Worm (Caenorhabditis elegans) whole organism, late embryonic: ENCODE data around the gene clec-38.

Experiments used
- ama-1 ChIP-seq: fragments of 150-350 bp; optimal IDR thresholded peaks from 2 replicates; lab custom pipeline; 2014
- ceh-19 ChIP-seq: fragments of 200-800 bp; sonication (Bioruptor generic); optimal IDR thresholded peaks from 2 replicates; lab custom pipeline; 2018; ENCODE audit warnings: mild to moderate bottlenecking, missing genetic modification characterization, missing compliant biosample characterization
- ceh-34 ChIP-seq: sonication (generic microtip); optimal IDR thresholded peaks from 2 replicates; lab custom pipeline; 2016; ENCODE audit warnings: mild to moderate bottlenecking, missing genetic modification characterization, missing compliant biosample characterization
- ets-4 ChIP-seq: sonication (generic microtip); optimal IDR thresholded peaks from 2 replicates; lab custom pipeline; 2016; ENCODE audit warnings: missing genetic modification characterization, missing compliant biosample characterization
- fkh-10 ChIP-seq: fragments of 150-350 bp; optimal IDR thresholded peaks from 2 replicates; lab custom pipeline; 2014; ENCODE audit warnings: missing biosample characterization, missing genetic modification reagents, missing genetic modification characterization
- hlh-30 ChIP-seq: sonication (generic microtip); optimal IDR thresholded peaks from 2 replicates; lab custom pipeline; 2017; ENCODE audit warnings: antibody characterized with exemption, missing genetic modification characterization, missing compliant biosample characterization; ENCODE audit not compliant: insufficient read depth
- lin-11 ChIP-seq: fragments of 200-800 bp; sonication (Bioruptor generic); optimal IDR thresholded peaks from 2 replicates; lab custom pipeline; 2018; ENCODE audit warnings: mild to moderate bottlenecking, missing genetic modification characterization, missing compliant biosample characterization
- nfya-1 ChIP-seq: sonication (generic microtip); optimal IDR thresholded peaks from 2 replicates; lab custom pipeline; 2017; ENCODE audit warnings: missing genetic modification characterization, mild to moderate bottlenecking, missing compliant biosample characterization, antibody characterized with exemption, moderate library complexity
- nhr-11 ChIP-seq: fragments of 150-350 bp; optimal IDR thresholded peaks from 2 replicates; lab custom pipeline; 2014; ENCODE audit warnings: missing biosample characterization, missing genetic modification characterization
- pqm-1 ChIP-seq: sonication (generic microtip); optimal IDR thresholded peaks from 2 replicates; lab custom pipeline; 2016; ENCODE audit warnings: missing genetic modification characterization, missing compliant biosample characterization
- syd-9 ChIP-seq: sonication (generic microtip); optimal IDR thresholded peaks from 2 replicates; lab custom pipeline; 2016; ENCODE audit warnings: mild to moderate bottlenecking, missing genetic modification characterization, moderate library complexity, missing compliant biosample characterization
- tbx-2 ChIP-seq: sonication (generic microtip); optimal IDR thresholded peaks from 2 replicates; lab custom pipeline; 2016; ENCODE audit warnings: missing genetic modification characterization, missing compliant biosample characterization
- unc-55 ChIP-seq: sonication (generic microtip); optimal IDR thresholded peaks from 2 replicates; lab custom pipeline; 2017; ENCODE audit warnings: missing biosample characterization, missing genetic modification reagents, missing genetic modification characterization

ce11 chrV:16692988-16693387, 42.4 kb downstream of the clec-38 start:
- no peak for TF ChIP-seq lin-11 (tag; lab: Kevin White, UChicago)
- TF ChIP-seq fkh-10 (GFP tag; lab: Kevin White, UChicago): no peak
- TF ChIP-seq nhr-11: no peak
- no peak for TF ChIP-seq ets-4 (tag; lab: Kevin White, UChicago)
- no peak for TF ChIP-seq nfya-1 (tag; lab: Kevin White, UChicago)
- TF ChIP-seq ceh-34 (tag; lab: Kevin White, UChicago): no peak
- no peak for TF ChIP-seq pqm-1
- no peak for TF ChIP-seq tbx-2 (tag; lab: Kevin White, UChicago)
- no peak for TF ChIP-seq unc-55 (GFP tag; lab: Kevin White, UChicago)
- TF ChIP-seq ama-1: no peak
- TF ChIP-seq hlh-30 (tag; lab: Kevin White, UChicago): no peak
- TF ChIP-seq ceh-19 (GFP tag; lab: Kevin White, UChicago): no peak
- TF ChIP-seq syd-9 (tag; lab: Kevin White, UChicago): no peak
